Worm (Caenorhabditis elegans): ENCODE data around the gene asp-4.
A peak's percentile ranks its signal among the peaks of the same experiment; 100 is the strongest.

The asp-4 gene

DNA sequence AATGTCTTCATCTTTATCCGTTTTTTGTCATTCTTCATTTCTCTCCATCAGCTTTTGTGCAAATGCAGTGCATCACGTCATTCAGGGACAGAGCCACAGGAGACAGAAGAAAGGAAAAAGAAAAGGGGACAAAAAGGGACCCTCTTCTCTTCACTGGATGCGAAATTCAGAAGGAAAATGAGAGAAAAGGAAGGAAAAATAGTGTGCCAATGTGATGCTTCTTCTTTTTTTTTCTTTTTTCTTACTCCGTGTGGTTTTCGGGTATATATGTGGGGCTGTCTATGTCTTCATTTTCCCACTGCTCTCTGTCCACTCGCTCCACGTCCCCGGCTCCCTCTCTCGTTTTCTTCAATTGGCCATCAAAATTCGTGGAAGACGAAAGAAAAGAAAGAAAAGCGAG is 10.8 kb downstream of the asp-4 start:
- TF ChIP-seq ces-1 (GFP tag; optimal IDR thresholded peaks at IDR 0.05) (peak; percentile 40), zip-8 (tag; optimal IDR thresholded peaks at IDR 0.05) (no peak), unc-120 (tag; optimal IDR thresholded peaks at IDR 0.05; ENCODE audit: poor library complexity, severe bottlenecking) (peak; percentile 16)

- TF ChIP-seq bed-3 (GFP tag; optimal IDR thresholded peaks at IDR 0.05) (no peak), elt-3 (tag; optimal IDR thresholded peaks at IDR 0.05) (no peak)
These were observed 12.2 kb downstream of the asp-4 start for ce11 chrX:13209026-13209425.

- TF ChIP-seq flh-1 (GFP tag; optimal IDR thresholded peaks at IDR 0.05): no peak
- no peak for TF ChIP-seq ceh-39 (tag; optimal IDR thresholded peaks at IDR 0.05)
- TF ChIP-seq nhr-237 (tag; optimal IDR thresholded peaks at IDR 0.05): no peak
- no peak for TF ChIP-seq nhr-12 (tag; optimal IDR thresholded peaks at IDR 0.05)
- TF ChIP-seq unc-120 (tag; optimal IDR thresholded peaks at IDR 0.05; ENCODE audit: poor library complexity, severe bottlenecking): peak; percentile 24
These were observed 14.4 kb downstream of the asp-4 start for ce11 chrX:13206911-13207310.

ce11 chrX:13206011-13206410 is 15.3 kb downstream of the asp-4 start:
- TF ChIP-seq ztf-11 (tag; optimal IDR thresholded peaks at IDR 0.05) (no peak), nhr-12 (tag; optimal IDR thresholded peaks at IDR 0.05) (no peak), snpc-4 (tag; optimal IDR thresholded peaks at IDR 0.05) (no peak), mep-1 (tag; optimal IDR thresholded peaks at IDR 0.05) (no peak), hlh-1 (tag; optimal IDR thresholded peaks at IDR 0.05) (no peak), blmp-1 (tag; optimal IDR thresholded peaks at IDR 0.05) (no peak), M03D4.4 (tag; optimal IDR thresholded peaks at IDR 0.05) (no peak), nhr-28 (tag; optimal IDR thresholded peaks at IDR 0.05) (no peak)

DNA sequence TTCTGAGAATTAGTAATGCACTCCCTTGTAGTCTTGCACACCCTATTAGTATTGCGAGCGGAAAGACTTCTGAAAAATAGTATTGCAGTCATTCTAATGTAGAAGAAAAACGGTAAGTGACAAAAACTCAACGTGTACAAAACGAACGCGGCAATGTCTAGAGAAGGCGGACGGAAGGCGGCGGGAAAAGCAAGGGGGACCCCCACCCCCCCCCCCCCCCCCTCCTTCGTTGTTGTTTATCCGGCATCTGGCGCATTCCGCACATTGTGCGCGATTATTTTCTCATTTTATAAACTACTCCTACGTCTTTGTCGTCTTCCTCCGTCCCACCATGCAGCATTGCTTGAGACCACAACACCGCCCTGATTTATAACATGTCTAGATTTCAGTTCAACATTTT is 18.9 kb downstream of the asp-4 start:
- TF ChIP-seq hlh-1 (tag; optimal IDR thresholded peaks at IDR 0.05): no peak
- TF ChIP-seq unc-62 (GFP tag; optimal IDR thresholded peaks at IDR 0.05): no peak
- no peak for TF ChIP-seq mep-1 (tag; optimal IDR thresholded peaks at IDR 0.05)
- no peak for TF ChIP-seq nhr-2 (tag; optimal IDR thresholded peaks at IDR 0.05)
- TF ChIP-seq unc-120 (tag; optimal IDR thresholded peaks at IDR 0.05; ENCODE audit: poor library complexity, severe bottlenecking): no peak
- no peak for TF ChIP-seq ceh-83 (GFP tag; optimal IDR thresholded peaks at IDR 0.05)
- TF ChIP-seq nhr-12 (tag; optimal IDR thresholded peaks at IDR 0.05): no peak
- TF ChIP-seq pha-4 (tag; optimal IDR thresholded peaks at IDR 0.05): no peak
- TF ChIP-seq sptf-1 (tag; optimal IDR thresholded peaks at IDR 0.05): no peak
- no peak for TF ChIP-seq ces-1 (GFP tag; optimal IDR thresholded peaks at IDR 0.05)
- TF ChIP-seq blmp-1 (tag; optimal IDR thresholded peaks at IDR 0.05): no peak
- no peak for TF ChIP-seq tbx-8 (GFP tag; optimal IDR thresholded peaks at IDR 0.05)
- TF ChIP-seq ham-2 (GFP tag; optimal IDR thresholded peaks at IDR 0.05): no peak
- TF ChIP-seq drap-1 (GFP tag; optimal IDR thresholded peaks at IDR 0.05): no peak
- no peak for TF ChIP-seq M03D4.4 (tag; optimal IDR thresholded peaks at IDR 0.05)

DNA sequence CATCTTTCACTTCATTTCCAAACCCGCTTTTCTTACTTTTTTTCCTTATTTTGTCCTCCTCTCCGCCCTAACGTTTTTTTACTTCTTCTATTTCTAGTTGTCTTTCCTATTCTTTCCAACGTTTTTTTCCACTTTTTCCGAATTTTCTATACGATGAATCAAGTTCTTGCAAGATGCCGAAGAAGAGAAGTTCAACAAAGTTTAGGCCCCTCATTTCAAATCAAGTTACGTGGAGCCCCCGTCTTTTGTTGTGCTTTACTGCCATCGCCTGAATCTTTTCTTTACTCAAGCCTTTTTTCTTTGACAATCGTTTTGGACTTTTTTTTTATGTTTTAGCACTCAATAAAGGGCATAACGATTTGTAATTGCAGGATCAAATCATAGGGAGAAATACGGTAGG is 19.9 kb downstream of the asp-4 start, which contains the start of gene unc-9:
TSS of gene unc-9 (plus strand) at position 370 of the 400 bp plus-strand sequence.
- peak; percentile 58 for TF ChIP-seq ces-1 (GFP tag; optimal IDR thresholded peaks at IDR 0.05)
- no peak for TF ChIP-seq flh-1 (GFP tag; optimal IDR thresholded peaks at IDR 0.05)

- TF ChIP-seq unc-62 (GFP tag; optimal IDR thresholded peaks at IDR 0.05) (no peak), elt-1 (tag; optimal IDR thresholded peaks at IDR 0.05; ENCODE audit: borderline replicate concordance, insufficient read depth) (no peak), ztf-11 (tag; optimal IDR thresholded peaks at IDR 0.05) (no peak), nhr-76 (tag; optimal IDR thresholded peaks at IDR 0.05) (no peak), ceh-83 (GFP tag; optimal IDR thresholded peaks at IDR 0.05) (no peak), ceh-39 (tag; optimal IDR thresholded peaks at IDR 0.05) (no peak), elt-3 (tag; optimal IDR thresholded peaks at IDR 0.05) (no peak)
These were observed 20.9 kb downstream of the asp-4 start for ce11 chrX:13200312-13200711.

ce11 chrX:13198134-13198533 is 23.1 kb downstream of the asp-4 start:
- TF ChIP-seq ces-1 (GFP tag; optimal IDR thresholded peaks at IDR 0.05) (peak; percentile 79), nhr-76 (tag; optimal IDR thresholded peaks at IDR 0.05) (no peak)
